Fruit fly (Drosophila melanogaster) whole organism, embryonic: Measurements from ENCODE around the gene Psa.

Experiments
- Ada2b ChIP-seq: fragments of 200-800 bp; sonication (Bioruptor generic); IDR thresholded peaks from 2 replicates; pipeline ENCODE4 v1.3.6; 2022; ENCODE audit warnings: missing biosample characterization, missing genetic modification characterization
- BEAF-32 ChIP-seq: fragments of 200-800 bp; sonication (Bioruptor generic); optimal IDR thresholded peaks from 3 replicates; lab custom pipeline; 2017; ENCODE audit warnings: missing biosample characterization, missing genetic modification characterization, mild to moderate bottlenecking, moderate library complexity, missing genetic modification reagents
- CG11456 ChIP-seq: fragments of 200-800 bp; sonication (Bioruptor generic); IDR thresholded peaks from 3 replicates; pipeline ENCODE4 v1.3.6; 2022; ENCODE audit warnings: missing biosample characterization, missing genetic modification characterization
- CG12299 ChIP-seq: fragments of 200-800 bp; sonication (Bioruptor generic); optimal IDR thresholded peaks from 2 replicates; lab custom pipeline; 2018; ENCODE audit warnings: missing biosample characterization, mild to moderate bottlenecking, missing genetic modification characterization
- CG12744 ChIP-seq: fragments of 200-800 bp; sonication (Bioruptor generic); optimal IDR thresholded peaks from 2 replicates; lab custom pipeline; 2016; ENCODE audit warnings: missing biosample characterization, missing genetic modification characterization
- CG13287 ChIP-seq: fragments of 200-800 bp; sonication (Bioruptor generic); IDR thresholded peaks from 2 replicates; pipeline ENCODE4 v1.3.6; 2022; ENCODE audit warnings: missing biosample characterization, missing genetic modification characterization; ENCODE audit not compliant: partially characterized antibody
- CG14050 ChIP-seq: fragments of 200-800 bp; sonication (Bioruptor generic); IDR thresholded peaks from 3 replicates; pipeline ENCODE4 v1.3.6; 2022; ENCODE audit warnings: missing biosample characterization, missing genetic modification characterization
- CG15601 ChIP-seq: fragments of 200-800 bp; sonication (Bioruptor generic); optimal IDR thresholded peaks from 3 replicates; lab custom pipeline; 2019; ENCODE audit warnings: missing biosample characterization, mild to moderate bottlenecking, missing genetic modification characterization, moderate library complexity
- CG15696 ChIP-seq: fragments of 200-800 bp; sonication (Bioruptor generic); optimal IDR thresholded peaks from 2 replicates; lab custom pipeline; 2019; ENCODE audit warnings: missing biosample characterization, mild to moderate bottlenecking, missing genetic modification characterization, moderate library complexity
- CG1603 ChIP-seq: fragments of 200-800 bp; sonication (Bioruptor generic); optimal IDR thresholded peaks from 2 replicates; lab custom pipeline; 2019; ENCODE audit warnings: missing biosample characterization, mild to moderate bottlenecking, missing genetic modification characterization, moderate library complexity
- CG1832 ChIP-seq: fragments of 200-800 bp; sonication (Bioruptor generic); optimal IDR thresholded peaks from 2 replicates; lab custom pipeline; 2017; ENCODE audit warnings: missing biosample characterization, mild to moderate bottlenecking, missing genetic modification characterization, inconsistent platforms
- CG30431 ChIP-seq: fragments of 200-800 bp; sonication (Bioruptor generic); optimal IDR thresholded peaks from 2 replicates; lab custom pipeline; 2017; ENCODE audit warnings: missing biosample characterization, missing genetic modification characterization
- CG4360 ChIP-seq: fragments of 200-800 bp; sonication (Bioruptor generic); IDR thresholded peaks from 2 replicates; pipeline ENCODE4 v1.3.6; 2022; ENCODE audit warnings: missing biosample characterization, missing genetic modification characterization
- CG4820 ChIP-seq: fragments of 200-800 bp; sonication (Bioruptor generic); optimal IDR thresholded peaks from 3 replicates; lab custom pipeline; 2016; ENCODE audit warnings: missing biosample characterization, missing genetic modification characterization
- CG6272 ChIP-seq: fragments of 200-800 bp; sonication (Bioruptor generic); IDR thresholded peaks from 2 replicates; pipeline ENCODE4 v1.3.6; 2022; ENCODE audit warnings: missing biosample characterization, missing genetic modification characterization
- CG6683 ChIP-seq: fragments of 200-800 bp; sonication (Bioruptor generic); optimal IDR thresholded peaks from 2 replicates; lab custom pipeline; 2017; ENCODE audit warnings: missing biosample characterization, mild to moderate bottlenecking, missing genetic modification characterization, missing genetic modification reagents
- CG8089 ChIP-seq: fragments of 200-800 bp; sonication (Bioruptor generic); optimal IDR thresholded peaks from 3 replicates; lab custom pipeline; 2016; ENCODE audit warnings: missing biosample characterization, missing genetic modification characterization
- Deaf1 ChIP-seq: fragments of 200-800 bp; optimal IDR thresholded peaks from 3 replicates; lab custom pipeline; 2019; ENCODE audit warnings: missing biosample characterization, mild to moderate bottlenecking, missing genetic modification characterization, moderate library complexity
- Dip2 ChIP-seq: fragments of 200-800 bp; sonication (Bioruptor generic); IDR thresholded peaks from 2 replicates; pipeline ENCODE4 v1.3.6; 2022; ENCODE audit warnings: missing biosample characterization, missing genetic modification characterization
- Fer2 ChIP-seq: fragments of 200-800 bp; sonication (Bioruptor generic); optimal IDR thresholded peaks from 2 replicates; lab custom pipeline; 2018; ENCODE audit warnings: missing biosample characterization, mild to moderate bottlenecking, missing genetic modification characterization, moderate library complexity
- Hsf ChIP-seq: fragments of 200-800 bp; sonication (Bioruptor generic); optimal IDR thresholded peaks from 3 replicates; lab custom pipeline; 2016; ENCODE audit warnings: missing biosample characterization, missing genetic modification characterization
- Kr ChIP-seq: fragments of 200-800 bp; sonication (Bioruptor generic); optimal IDR thresholded peaks from 2 replicates; lab custom pipeline; 2017; ENCODE audit warnings: missing biosample characterization, mild to moderate bottlenecking, missing genetic modification characterization
- MTF-1 ChIP-seq: fragments of 200-800 bp; sonication (Bioruptor generic); optimal IDR thresholded peaks from 2 replicates; lab custom pipeline; 2018; ENCODE audit warnings: missing biosample characterization, mild to moderate bottlenecking, missing genetic modification characterization, borderline replicate concordance
- Poxn ChIP-seq: fragments of 200-800 bp; sonication (Bioruptor generic); IDR thresholded peaks from 2 replicates; pipeline ENCODE4 v1.3.6; 2022; ENCODE audit warnings: missing biosample characterization, missing genetic modification characterization
- Tbp ChIP-seq: fragments of >200 bp; optimal IDR thresholded peaks from 2 replicates; lab custom pipeline; 2018; ENCODE audit warnings: missing biosample characterization, missing genetic modification characterization
- Usf ChIP-seq: fragments of 200-800 bp; sonication (Bioruptor generic); optimal IDR thresholded peaks from 2 replicates; lab custom pipeline; 2017; ENCODE audit warnings: missing genotype, missing biosample characterization, missing genetic modification characterization
- ato ChIP-seq: fragments of 200-800 bp; sonication (Bioruptor generic); IDR thresholded peaks from 2 replicates; pipeline ENCODE4 v1.3.6; 2022; ENCODE audit warnings: missing biosample characterization, missing genetic modification characterization; ENCODE audit not compliant: partially characterized antibody
- chm ChIP-seq: fragments of 200-800 bp; sonication (Bioruptor generic); IDR thresholded peaks from 2 replicates; pipeline ENCODE4 v1.3.6; 2022; ENCODE audit warnings: missing biosample characterization, missing genetic modification characterization
- crp ChIP-seq, 2 experiments: fragments of 200-800 bp; sonication (Bioruptor generic); optimal IDR thresholded peaks; 2 replicates in 1 of 2; 3 replicates in 1 of 2; lab custom pipeline; 2017; ENCODE audit warnings: missing biosample characterization in 2 of 2, missing genetic modification characterization in 2 of 2, mild to moderate bottlenecking in 1 of 2, moderate library complexity in 1 of 2
- cwo ChIP-seq: fragments of 200-800 bp; sonication (Bioruptor generic); optimal IDR thresholded peaks from 3 replicates; lab custom pipeline; 2017; ENCODE audit warnings: missing biosample characterization, missing genetic modification characterization, mild to moderate bottlenecking, moderate library complexity, missing genetic modification reagents
- dmrt99B ChIP-seq: fragments of 200-800 bp; sonication (Bioruptor generic); optimal IDR thresholded peaks from 2 replicates; lab custom pipeline; 2018; ENCODE audit warnings: missing biosample characterization, mild to moderate bottlenecking, missing genetic modification characterization, moderate library complexity
- grau ChIP-seq: fragments of 200-800 bp; optimal IDR thresholded peaks from 3 replicates; lab custom pipeline; 2019; ENCODE audit warnings: missing biosample characterization, mild to moderate bottlenecking, missing genetic modification characterization, moderate library complexity
- h ChIP-seq: fragments of >200 bp; optimal IDR thresholded peaks from 2 replicates; lab custom pipeline; 2017
- lov ChIP-seq, 2 experiments: fragments of 200-800 bp in 1 of 2; fragments of >200 bp in 1 of 2; sonication (Bioruptor generic) in 1 of 2; IDR thresholded peaks in 1 of 2; optimal IDR thresholded peaks in 1 of 2; 2 replicates in 1 of 2; 3 replicates in 1 of 2; pipeline versions ENCODE4 v1.3.6 to Lab custom; 2017 to 2022; ENCODE audit warnings: missing biosample characterization in 1 of 2, missing genetic modification characterization in 1 of 2
- luna ChIP-seq: fragments of 200-800 bp; sonication (Bioruptor generic); optimal IDR thresholded peaks from 2 replicates; lab custom pipeline; 2016; ENCODE audit warnings: missing biosample characterization, missing genetic modification characterization
- mld ChIP-seq: fragments of 200-800 bp; sonication (Bioruptor generic); IDR thresholded peaks from 3 replicates; pipeline ENCODE4 v1.3.6; 2022; ENCODE audit warnings: missing biosample characterization, missing genetic modification characterization; ENCODE audit not compliant: partially characterized antibody
- otp ChIP-seq: fragments of 200-800 bp; sonication (Bioruptor generic); IDR thresholded peaks from 3 replicates; pipeline ENCODE4, ENCODE4 v1.3.6; 2022; ENCODE audit warnings: missing biosample characterization, missing genetic modification characterization
- phol ChIP-seq: fragments of 200-800 bp; sonication (Bioruptor generic); optimal IDR thresholded peaks from 3 replicates; lab custom pipeline; 2018; ENCODE audit warnings: missing biosample characterization, mild to moderate bottlenecking, missing genetic modification characterization, moderate library complexity
- pnt ChIP-seq: fragments of 200-800 bp; sonication (Bioruptor generic); optimal IDR thresholded peaks from 3 replicates; lab custom pipeline; 2016; ENCODE audit warnings: missing biosample characterization, missing genetic modification characterization
- scrt ChIP-seq: fragments of 200-800 bp; sonication (Bioruptor generic); optimal IDR thresholded peaks from 2 replicates; lab custom pipeline; 2018; ENCODE audit warnings: missing biosample characterization, mild to moderate bottlenecking, missing genetic modification characterization, moderate library complexity
- sd ChIP-seq: fragments of 200-800 bp; sonication (Bioruptor generic); optimal IDR thresholded peaks from 3 replicates; lab custom pipeline; 2018; ENCODE audit warnings: missing biosample characterization, mild to moderate bottlenecking, missing genetic modification characterization, moderate library complexity
- shn ChIP-seq: fragments of 200-800 bp; sonication (Bioruptor generic); optimal IDR thresholded peaks from 3 replicates; lab custom pipeline; 2016; ENCODE audit warnings: missing biosample characterization, missing genetic modification characterization
- slbo ChIP-seq: fragments of 200-800 bp; sonication (Bioruptor generic); IDR thresholded peaks from 2 replicates; pipeline ENCODE4 v1.3.6; 2022; ENCODE audit warnings: missing biosample characterization, missing genetic modification characterization
- trh ChIP-seq: fragments of 200-800 bp; sonication (Bioruptor generic); optimal IDR thresholded peaks from 2 replicates; lab custom pipeline; 2016; ENCODE audit warnings: missing biosample characterization, missing genetic modification characterization
- tup ChIP-seq: fragments of 200-800 bp; sonication (Bioruptor generic); optimal IDR thresholded peaks from 2 replicates; lab custom pipeline; 2016; ENCODE audit warnings: missing biosample characterization, mild to moderate bottlenecking, missing genetic modification characterization, moderate library complexity
- wor ChIP-seq: fragments of 200-800 bp; sonication (Bioruptor generic); IDR thresholded peaks from 2 replicates; pipeline ENCODE4 v1.3.6; 2022; ENCODE audit warnings: missing biosample characterization, missing genetic modification characterization
- z ChIP-seq: fragments of 200-800 bp; sonication (Bioruptor generic); IDR thresholded peaks from 3 replicates; pipeline ENCODE4 v1.3.6; 2022; ENCODE audit warnings: missing biosample characterization, missing genetic modification characterization
- zen2 ChIP-seq: fragments of 200-800 bp; sonication (Bioruptor generic); IDR thresholded peaks from 3 replicates; pipeline ENCODE4 v1.3.6; 2022; ENCODE audit warnings: missing biosample characterization, missing genetic modification characterization; ENCODE audit not compliant: partially characterized antibody

The Psa gene

dm6 chr3L:1517274-1518047, 14.8 kb downstream of the Psa start (continued):
- TF ChIP-seq lov (optimal IDR thresholded peaks at IDR 0.05; lab: Kevin White, UChicago) (no peak), lov (GFP tag; IDR thresholded peaks at IDR 0.05; lab: Robert Waterston, UW) (no peak), mld (GFP tag; lab: Robert Waterston, UW) (peak; percentile 29; the same call in 1 of the 3 replicates), CG12299 (tag; lab: Kevin White, UChicago) (no peak), zen2 (GFP tag; lab: Robert Waterston, UW) (peak; percentile 62), CG15601 (tag; lab: Kevin White, UChicago) (no peak), CG4820 (GFP tag; lab: Kevin White, UChicago) (peak; percentile 58), Deaf1 (tag; lab: Kevin White, UChicago) (peak; percentile 16), Poxn (GFP tag; lab: Robert Waterston, UW) (no peak), CG8089 (GFP tag; lab: Kevin White, UChicago) (peak; percentile 34), otp (GFP tag; lab: Robert Waterston, UW) (0 out of 3 replicates have a peak, but pooled peaks have one; percentile 51), shn (GFP tag; lab: Kevin White, UChicago) (peak; percentile 54), CG1832 (GFP tag; lab: Kevin White, UChicago) (no peak), Dip2 (GFP tag; lab: Robert Waterston, UW) (no peak), CG13287 (GFP tag; lab: Robert Waterston, UW) (peak; percentile 75), Ada2b (GFP tag; lab: Robert Waterston, UW) (peak; percentile 55), phol (tag; lab: Kevin White, UChicago) (peak; percentile 66), Hsf (GFP tag; lab: Kevin White, UChicago) (peak; percentile 77), BEAF-32 (GFP tag; lab: Kevin White, UChicago) (peak; percentile 94), Fer2 (tag; lab: Kevin White, UChicago) (no peak), CG4360 (GFP tag; lab: Robert Waterston, UW) (peak; percentile 14; the same call in 1 of the 2 replicates), scrt (GFP tag; lab: Kevin White, UChicago) (no peak), Usf (GFP tag; lab: Kevin White, UChicago) (peak; percentile 4), pnt (GFP tag; lab: Kevin White, UChicago) (peak; percentile 61), CG12744 (peak; percentile 37), slbo (GFP tag; lab: Robert Waterston, UW) (peak; percentile 80), CG6272 (GFP tag; lab: Robert Waterston, UW) (no peak), h (lab: Kevin White, UChicago) (no peak), sd (no peak), tup (GFP tag; lab: Kevin White, UChicago) (peak; percentile 59), ato (GFP tag; lab: Robert Waterston, UW) (peak; percentile 36; the same call in 1 of the 2 replicates), CG30431 (GFP tag; lab: Kevin White, UChicago) (peak; percentile 21), wor (0 out of 2 replicates have a peak, but pooled peaks have one; percentile 35), grau (tag; lab: Kevin White, UChicago) (no peak), cwo (GFP tag; lab: Kevin White, UChicago) (peak; percentile 6), CG15696 (no peak), CG14050 (GFP tag; lab: Robert Waterston, UW) (no peak), dmrt99B (tag; lab: Kevin White, UChicago) (no peak), crp (GFP tag; optimal IDR thresholded peaks at IDR 0.05; lab: Kevin White, UChicago) (peak; percentile 73 to 95), CG1603 (peak; percentile 79), chm (GFP tag; lab: Robert Waterston, UW) (no peak), CG11456 (GFP tag; lab: Robert Waterston, UW) (peak; percentile 54; the same call in 2 of the 3 replicates), Tbp (GFP tag; lab: Kevin White, UChicago) (no peak), CG6683 (no peak), z (GFP tag; lab: Robert Waterston, UW) (no peak), MTF-1 (GFP tag; lab: Kevin White, UChicago) (peak; percentile 41), trh (no peak), luna (peak; percentile 64), Kr (GFP tag; lab: Kevin White, UChicago) (no peak)
